Worm (Caenorhabditis elegans): Measurements from ENCODE around the gene C28H8.2.

The C28H8.2 gene

DNA sequence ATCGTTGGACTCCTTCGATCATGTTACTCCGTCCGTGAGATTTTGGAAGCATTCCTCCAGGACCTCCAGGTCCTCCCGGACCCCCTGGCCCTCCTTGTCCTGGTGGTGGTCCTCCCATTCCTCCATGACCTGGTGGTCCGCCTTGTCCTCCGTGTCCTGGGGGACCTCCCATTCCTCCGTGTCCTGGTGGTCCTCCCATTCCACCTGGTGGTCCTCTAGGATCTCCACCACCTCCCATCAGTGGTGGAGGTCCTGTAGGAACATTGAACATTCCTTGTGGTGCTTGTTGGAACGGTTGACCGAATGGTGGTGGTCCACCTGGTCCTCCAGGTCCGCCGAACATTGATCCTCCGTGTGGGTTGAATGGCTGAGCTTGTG is 33.8 kb downstream of the C28H8.2 start:
- TF ChIP-seq fkh-2 (tag; optimal IDR thresholded peaks at IDR 0.05) (no peak), elt-3 (tag; optimal IDR thresholded peaks at IDR 0.05) (no peak), elt-2 (tag; optimal IDR thresholded peaks at IDR 0.05) (no peak), nhr-23 (tag; optimal IDR thresholded peaks at IDR 0.05) (no peak), nhr-11 (tag; optimal IDR thresholded peaks at IDR 0.05) (no peak), ZK546.5 (tag; optimal IDR thresholded peaks at IDR 0.05) (no peak), nhr-25 (tag; optimal IDR thresholded peaks at IDR 0.05) (no peak), lin-39 (tag; optimal IDR thresholded peaks at IDR 0.05) (no peak), ztf-4 (tag; optimal IDR thresholded peaks at IDR 0.05) (no peak), pha-4 (tag; optimal IDR thresholded peaks at IDR 0.05) (no peak), egl-27 (tag; optimal IDR thresholded peaks at IDR 0.05) (no peak), lsy-12 (tag; optimal IDR thresholded peaks at IDR 0.05) (no peak), mml-1 (tag; optimal IDR thresholded peaks at IDR 0.05) (no peak), daf-12 (tag; optimal IDR thresholded peaks at IDR 0.05) (no peak), nhr-67 (tag; optimal IDR thresholded peaks at IDR 0.05) (no peak), skn-1 (tag; optimal IDR thresholded peaks at IDR 0.05) (no peak), nhr-28 (tag; optimal IDR thresholded peaks at IDR 0.05) (no peak), snpc-4 (tag; optimal IDR thresholded peaks at IDR 0.05) (no peak), ztf-11 (tag; optimal IDR thresholded peaks at IDR 0.05) (no peak)

DNA sequence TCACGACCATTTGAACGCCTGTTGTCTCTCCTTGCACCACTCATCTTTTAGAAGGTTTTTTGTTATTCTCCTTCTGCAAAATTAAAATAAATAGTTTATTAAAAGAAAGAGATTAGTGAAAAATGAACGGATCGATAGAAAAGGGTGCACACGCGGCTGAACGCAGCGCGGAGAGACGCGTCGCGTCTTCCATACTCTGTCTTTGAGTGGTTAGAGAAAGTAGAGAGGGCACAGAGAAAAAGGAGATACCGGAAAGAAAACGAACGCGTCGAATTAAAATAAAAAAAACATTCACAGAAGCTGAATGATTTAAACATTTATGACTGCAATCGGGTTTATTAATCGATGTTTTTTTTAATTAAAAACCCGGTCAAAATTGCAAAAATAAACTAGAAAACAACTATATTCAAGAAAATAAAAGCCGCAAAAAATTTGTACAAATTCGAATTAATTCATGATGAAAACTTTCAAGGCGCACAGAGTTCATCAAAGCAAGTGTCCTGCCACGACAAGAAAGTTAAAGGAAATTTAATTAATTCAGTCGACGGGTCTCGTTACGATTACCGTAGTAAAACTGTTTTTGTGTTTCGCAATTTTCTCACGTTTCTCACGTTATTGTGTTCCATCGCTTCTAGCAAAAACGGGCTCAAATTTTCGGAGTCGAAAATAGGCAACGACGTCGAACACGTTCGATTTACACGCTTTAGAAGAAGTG is 38.2 kb downstream of the C28H8.2 start, which contains the start of the genes nono-1 and nop-1:
Gene nono-1, minus strand, starts transcription at position 75 of the 715 bp plus-strand sequence.
Gene nop-1, plus strand, starts transcription at position 551 of the 715 bp plus-strand sequence.
- no peak for TF ChIP-seq pha-4 (tag; optimal IDR thresholded peaks at IDR 0.05)
- no peak for TF ChIP-seq ceh-9 (tag; optimal IDR thresholded peaks at IDR 0.05)
- TF ChIP-seq ztf-4 (tag; optimal IDR thresholded peaks at IDR 0.05), result no peak
- no peak for TF ChIP-seq nhr-43 (tag; optimal IDR thresholded peaks at IDR 0.05; ENCODE audit: poor library complexity, severe bottlenecking)
- no peak for TF ChIP-seq nhr-12 (tag; optimal IDR thresholded peaks at IDR 0.05)
- no peak for TF ChIP-seq unc-62 (GFP tag; optimal IDR thresholded peaks at IDR 0.05)
- TF ChIP-seq elt-1 (tag; optimal IDR thresholded peaks at IDR 0.05), result no peak
- TF ChIP-seq nfya-1 (tag; optimal IDR thresholded peaks at IDR 0.05; ENCODE audit: insufficient read depth), result peak; percentile 84
- TF ChIP-seq hmg-11 (tag; optimal IDR thresholded peaks at IDR 0.05), result peak; percentile 1
- no peak for TF ChIP-seq sea-2 (GFP tag; optimal IDR thresholded peaks at IDR 0.05)
- TF ChIP-seq snpc-4 (tag; optimal IDR thresholded peaks at IDR 0.05), result peak; percentile 36
- TF ChIP-seq nhr-76 (tag; optimal IDR thresholded peaks at IDR 0.05), result no peak
- no peak for TF ChIP-seq fos-1 (tag; optimal IDR thresholded peaks at IDR 0.05)
- TF ChIP-seq nhr-77 (tag; optimal IDR thresholded peaks at IDR 0.05), result no peak
- TF ChIP-seq pqm-1 (tag; optimal IDR thresholded peaks at IDR 0.05), result no peak
- no peak for TF ChIP-seq elt-2 (tag; optimal IDR thresholded peaks at IDR 0.05)
- no peak for TF ChIP-seq zag-1 (tag; optimal IDR thresholded peaks at IDR 0.05)
- no peak for TF ChIP-seq skn-1 (tag; optimal IDR thresholded peaks at IDR 0.05)
- no peak for TF ChIP-seq mdl-1 (tag; optimal IDR thresholded peaks at IDR 0.05)
- TF ChIP-seq nhr-11 (tag; optimal IDR thresholded peaks at IDR 0.05), result no peak
- TF ChIP-seq lin-15B (tag; optimal IDR thresholded peaks at IDR 0.05), result no peak
- TF ChIP-seq nhr-237 (tag; optimal IDR thresholded peaks at IDR 0.05), result no peak
- TF ChIP-seq lin-39 (tag; optimal IDR thresholded peaks at IDR 0.05), result no peak
- no peak for TF ChIP-seq nhr-25 (tag; optimal IDR thresholded peaks at IDR 0.05)
- TF ChIP-seq ceh-16 (tag; optimal IDR thresholded peaks at IDR 0.05), result no peak

DNA sequence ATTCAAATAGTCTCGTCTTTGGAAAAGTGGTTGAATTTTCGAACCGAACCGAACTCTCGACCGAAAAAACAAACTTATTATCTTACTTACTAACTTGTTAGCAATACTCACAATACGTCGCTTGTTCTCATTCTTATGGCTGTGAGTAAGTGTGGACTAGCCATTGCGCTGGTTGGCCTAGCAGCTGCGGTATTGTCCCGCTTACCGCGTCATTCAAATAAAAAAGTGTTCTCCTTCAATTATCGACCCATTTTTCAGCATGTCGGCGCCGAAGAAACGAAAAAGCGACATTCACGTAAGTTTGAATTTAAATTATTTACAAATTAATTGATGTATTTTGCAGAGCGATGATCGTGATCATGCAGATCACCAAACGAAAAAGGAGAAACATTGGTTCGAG is 38.9 kb downstream of the C28H8.2 start:
- TF ChIP-seq unc-39 (tag; optimal IDR thresholded peaks at IDR 0.05), result no peak
- TF ChIP-seq ama-1 (optimal IDR thresholded peaks at IDR 0.05), result no peak
- TF ChIP-seq pha-4 (tag; optimal IDR thresholded peaks at IDR 0.05), result peak; percentile 39
- no peak for TF ChIP-seq pqm-1 (tag; optimal IDR thresholded peaks at IDR 0.05)
- no peak for TF ChIP-seq ceh-28 (tag; optimal IDR thresholded peaks at IDR 0.05)
